Worm (Caenorhabditis elegans) whole organism, young adult: Measurements from ENCODE around the gene F32D8.12.

Source experiments
- F33H1.4 ChIP-seq: fragments of 200-800 bp; sonication (Bioruptor generic); IDR thresholded peaks from 2 replicates; pipeline ENCODE4 v1.3.6; 2022; ENCODE audit warnings: missing genetic modification reagents, missing genetic modification characterization, missing compliant biosample characterization
- Y56A3A.18 ChIP-seq: fragments of 200-800 bp; sonication (Bioruptor generic); IDR thresholded peaks from 2 replicates; pipeline ENCODE4 v1.3.6; 2022; ENCODE audit warnings: missing genetic modification reagents, missing genetic modification characterization, missing compliant biosample characterization
- aptf-2 ChIP-seq: fragments of 200-800 bp; sonication (Bioruptor generic); conservative IDR thresholded peaks from 2 replicates; pipeline ENCODE4 v1.3.6; 2022; ENCODE audit warnings: missing genetic modification reagents, missing genetic modification characterization, missing compliant biosample characterization
- ccch-3 ChIP-seq: fragments of 200-800 bp; sonication (Bioruptor generic); optimal IDR thresholded peaks from 2 replicates; lab custom pipeline; 2018; ENCODE audit warnings: mild to moderate bottlenecking, missing genetic modification characterization, missing compliant biosample characterization
- hlh-26 ChIP-seq: fragments of 200-800 bp; sonication (Bioruptor generic); conservative IDR thresholded peaks from 2 replicates; pipeline ENCODE4 v1.3.6; 2022; ENCODE audit warnings: missing genetic modification reagents, missing genetic modification characterization, missing compliant biosample characterization
- hmg-20 ChIP-seq: fragments of 200-800 bp; sonication (Bioruptor generic); IDR thresholded peaks from 2 replicates; pipeline ENCODE4 v1.3.6; 2022; ENCODE audit warnings: missing genetic modification reagents, missing genetic modification characterization, missing compliant biosample characterization
- hrde-1 ChIP-seq: sonication (generic microtip); optimal IDR thresholded peaks from 2 replicates; lab custom pipeline; 2016; ENCODE audit warnings: missing genetic modification characterization, mild to moderate bottlenecking, missing compliant biosample characterization, moderate library complexity, missing genotype, missing genetic modification reagents, borderline replicate concordance
- hsf-1 ChIP-seq: fragments of 200-800 bp; sonication (Bioruptor generic); IDR thresholded peaks from 2 replicates; pipeline ENCODE4 v1.3.6; 2022; ENCODE audit warnings: missing genetic modification reagents, missing genetic modification characterization, missing compliant biosample characterization
- let-526 ChIP-seq: fragments of 200-800 bp; sonication (Bioruptor generic); IDR thresholded peaks from 2 replicates; pipeline ENCODE4 v1.3.6; 2022; ENCODE audit warnings: missing genetic modification reagents, missing genetic modification characterization, missing compliant biosample characterization
- lin-35 ChIP-seq, 3 experiments: fragments of 150-350 bp in 2 of 3; sonication (generic microtip) in 1 of 3; optimal IDR thresholded peaks; 2 replicates each; lab custom pipeline; 2014 to 2018; ENCODE audit warnings: missing biosample characterization in 3 of 3, missing genetic modification characterization in 3 of 3, missing genetic modification reagents in 3 of 3
- nfya-2 ChIP-seq: fragments of 200-800 bp; sonication (Bioruptor generic); IDR thresholded peaks from 2 replicates; pipeline ENCODE4 v1.3.6; 2022; ENCODE audit warnings: missing genetic modification reagents, missing genetic modification characterization, missing compliant biosample characterization
- nhr-90 ChIP-seq: sonication (generic microtip); optimal IDR thresholded peaks from 2 replicates; lab custom pipeline; 2016; ENCODE audit warnings: missing genotype, mild to moderate bottlenecking, missing genetic modification characterization, missing compliant biosample characterization
- pha-4 ChIP-seq: fragments of 150-350 bp; sonication (generic microtip); optimal IDR thresholded peaks from 2 replicates; lab custom pipeline; 2014; ENCODE audit warnings: missing biosample characterization, missing genetic modification reagents, missing genetic modification characterization
- snpc-1.1 ChIP-seq: sonication (generic microtip); optimal IDR thresholded peaks from 2 replicates; lab custom pipeline; 2017; ENCODE audit warnings: missing genetic modification characterization, mild to moderate bottlenecking, missing compliant biosample characterization, antibody characterized with exemption, moderate library complexity, missing genotype, missing genetic modification reagents; ENCODE audit not compliant: insufficient read depth

- no peak for TF ChIP-seq aptf-2 (GFP tag; lab: Robert Waterston, UW)
- no peak for TF ChIP-seq nhr-90
- TF ChIP-seq hmg-20 (GFP tag; lab: Robert Waterston, UW), result no peak
- no peak for TF ChIP-seq let-526 (GFP tag; lab: Robert Waterston, UW)
- no peak for TF ChIP-seq hlh-26 (GFP tag; lab: Robert Waterston, UW)
- TF ChIP-seq ccch-3 (GFP tag; lab: Kevin White, UChicago), result no peak
- no peak for TF ChIP-seq snpc-1.1 (tag; lab: Kevin White, UChicago)
- TF ChIP-seq F33H1.4 (GFP tag; lab: Robert Waterston, UW), result no peak
- TF ChIP-seq hsf-1 (GFP tag; lab: Robert Waterston, UW), result no peak
- TF ChIP-seq pha-4 (tag; lab: Kevin White, UChicago), result no peak
- TF ChIP-seq lin-35 (GFP tag; optimal IDR thresholded peaks at IDR 0.05; lab: Kevin White, UChicago), result no peak
- no peak for TF ChIP-seq hrde-1 (tag; lab: Kevin White, UChicago)
- no peak for TF ChIP-seq nfya-2 (GFP tag; lab: Robert Waterston, UW)
- TF ChIP-seq Y56A3A.18 (GFP tag; lab: Robert Waterston, UW), result no peak
These were observed 34.8 kb upstream of the F32D8.12 start for ce11 chrV:10925658-10926057.
